Fruit fly (Drosophila melanogaster) whole organism, wandering third instar larva: Measurements from ENCODE around the gene out.

Source experiments
- Hnf4 ChIP-seq: fragments of 200-800 bp; sonication (Bioruptor generic); optimal IDR thresholded peaks from 2 replicates; lab custom pipeline; 2016; ENCODE audit warnings: missing biosample characterization, mild to moderate bottlenecking, missing genetic modification characterization
- Hr78 ChIP-seq: fragments of >200 bp; optimal IDR thresholded peaks from 2 replicates; lab custom pipeline; 2017; ENCODE audit warnings: missing biosample characterization, missing genetic modification characterization
- Jra ChIP-seq: sonication (Bioruptor generic); optimal IDR thresholded peaks from 2 replicates; lab custom pipeline; 2016; ENCODE audit warnings: missing biosample characterization, missing genetic modification characterization
- Vsx2 ChIP-seq: fragments of 200-300, 225-300 bp; sonication (Bioruptor generic); optimal IDR thresholded peaks from 2 replicates; lab custom pipeline; 2018; ENCODE audit warnings: missing biosample characterization, missing genetic modification characterization; ENCODE audit not compliant: partially characterized antibody
- fru ChIP-seq: fragments of 200-800 bp; sonication (Bioruptor generic); optimal IDR thresholded peaks from 3 replicates; lab custom pipeline; 2016; ENCODE audit warnings: missing biosample characterization, mild to moderate bottlenecking, missing genetic modification characterization
- h ChIP-seq: fragments of 200-800 bp; sonication (Bioruptor generic); optimal IDR thresholded peaks from 3 replicates; lab custom pipeline; 2016; ENCODE audit warnings: missing biosample characterization, mild to moderate bottlenecking, missing genetic modification characterization
- jim ChIP-seq: fragments of 175-275, 200-325 bp; sonication (Bioruptor generic); optimal IDR thresholded peaks from 2 replicates; lab custom pipeline; 2016; ENCODE audit warnings: missing biosample characterization, mild to moderate bottlenecking, missing genetic modification characterization
- pan ChIP-seq: fragments of >200 bp; optimal IDR thresholded peaks from 2 replicates; lab custom pipeline; 2017
- psq ChIP-seq: fragments of 200-800 bp; sonication (Bioruptor generic); optimal IDR thresholded peaks from 3 replicates; lab custom pipeline; 2017; ENCODE audit warnings: missing biosample characterization, mild to moderate bottlenecking, missing genetic modification characterization, moderate library complexity
- sage ChIP-seq: fragments of 200-800 bp; sonication (Bioruptor generic); optimal IDR thresholded peaks from 2 replicates; lab custom pipeline; 2016; ENCODE audit warnings: missing biosample characterization, mild to moderate bottlenecking, missing genetic modification characterization
- usp ChIP-seq: fragments of >200 bp; optimal IDR thresholded peaks from 2 replicates; lab custom pipeline; 2017; ENCODE audit warnings: missing biosample characterization, missing genetic modification characterization

DNA sequence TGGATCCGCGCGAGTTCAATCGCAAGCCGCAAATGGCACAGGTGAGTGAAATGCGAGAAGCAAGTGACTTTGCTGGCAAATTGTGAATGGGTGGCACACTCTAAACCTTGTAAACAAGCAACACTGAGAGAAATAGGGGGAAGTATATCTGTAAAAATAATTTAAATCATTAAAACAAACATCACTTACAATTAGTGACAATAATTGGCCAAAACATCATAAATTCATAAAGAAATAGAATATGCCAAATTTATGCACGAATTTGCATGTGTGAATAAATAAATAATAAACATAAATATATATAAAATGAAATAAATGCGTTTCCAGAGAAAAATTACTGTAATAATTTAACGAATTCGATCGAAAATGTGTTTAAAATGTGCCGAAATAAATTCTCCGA, 59.4 kb downstream of the out start:
- TF ChIP-seq fru (GFP tag; lab: Kevin White, UChicago) = no peak
- TF ChIP-seq h = no peak
- no peak for TF ChIP-seq jim (GFP tag; lab: Kevin White, UChicago)
- TF ChIP-seq sage (GFP tag; lab: Kevin White, UChicago) = no peak
- TF ChIP-seq pan = no peak
- no peak for TF ChIP-seq Vsx2 (GFP tag; lab: Kevin White, UChicago)
- no peak for TF ChIP-seq usp (GFP tag; lab: Kevin White, UChicago)
- TF ChIP-seq Hr78 = no peak
- TF ChIP-seq Jra (GFP tag; lab: Kevin White, UChicago) = no peak
- TF ChIP-seq Hnf4 = no peak
- no peak for TF ChIP-seq psq
